Worm (Caenorhabditis elegans) whole organism, late embryonic: Measurements from ENCODE around the gene T26E4.3.
"Not testable (repeated sequence)": the region's sequence is repeated elsewhere in the genome, so short reads cannot be mapped to it uniquely, and the experiment has no call there.

Experiments used
- C08G9.2 ChIP-seq: sonication (generic microtip); optimal IDR thresholded peaks from 2 replicates; lab custom pipeline; 2016; ENCODE audit warnings: mild to moderate bottlenecking, missing genetic modification characterization, moderate library complexity, missing compliant biosample characterization
- C38D4.7 ChIP-seq: fragments of 200-800 bp; sonication (Bioruptor generic); optimal IDR thresholded peaks from 2 replicates; lab custom pipeline; 2018; ENCODE audit warnings: mild to moderate bottlenecking, missing genetic modification characterization, moderate library complexity, missing compliant biosample characterization
- F13H6.1 ChIP-seq: sonication (generic microtip); optimal IDR thresholded peaks from 2 replicates; lab custom pipeline; 2016; ENCODE audit warnings: missing genetic modification characterization, missing compliant biosample characterization
- K02D7.2 ChIP-seq: sonication (generic microtip); optimal IDR thresholded peaks from 2 replicates; lab custom pipeline; 2017; ENCODE audit warnings: mild to moderate bottlenecking, missing genetic modification characterization, missing compliant biosample characterization
- K09A11.1 ChIP-seq: sonication (generic microtip); optimal IDR thresholded peaks from 2 replicates; lab custom pipeline; 2017; ENCODE audit warnings: antibody characterized with exemption, mild to moderate bottlenecking, missing genetic modification characterization, missing compliant biosample characterization; ENCODE audit not compliant: insufficient read depth
- Y22D7AL.16 ChIP-seq: sonication (generic microtip); optimal IDR thresholded peaks from 2 replicates; lab custom pipeline; 2016; ENCODE audit warnings: missing genetic modification characterization, missing compliant biosample characterization
- ceh-18 ChIP-seq: sonication (generic microtip); optimal IDR thresholded peaks from 2 replicates; lab custom pipeline; 2016; ENCODE audit warnings: missing genetic modification characterization, missing compliant biosample characterization
- ceh-24 ChIP-seq: sonication (generic microtip); optimal IDR thresholded peaks from 2 replicates; lab custom pipeline; 2016; ENCODE audit warnings: mild to moderate bottlenecking, missing genetic modification characterization, missing compliant biosample characterization
- ceh-31 ChIP-seq: sonication (generic microtip); optimal IDR thresholded peaks from 2 replicates; lab custom pipeline; 2016; ENCODE audit warnings: missing genetic modification characterization, missing compliant biosample characterization
- ceh-48 ChIP-seq: sonication (generic microtip); optimal IDR thresholded peaks from 2 replicates; lab custom pipeline; 2016; ENCODE audit warnings: missing genetic modification characterization, inconsistent platforms, missing compliant biosample characterization
- ceh-6 ChIP-seq: fragments of 200-800 bp; sonication (Bioruptor generic); optimal IDR thresholded peaks from 2 replicates; lab custom pipeline; 2018; ENCODE audit warnings: mild to moderate bottlenecking, missing genetic modification characterization, missing compliant biosample characterization
- elt-4 ChIP-seq: sonication (generic microtip); optimal IDR thresholded peaks from 2 replicates; lab custom pipeline; 2016; ENCODE audit warnings: missing genetic modification characterization, missing compliant biosample characterization
- ets-4 ChIP-seq: sonication (generic microtip); optimal IDR thresholded peaks from 2 replicates; lab custom pipeline; 2016; ENCODE audit warnings: missing genetic modification characterization, missing compliant biosample characterization
- fkh-10 ChIP-seq: fragments of 150-350 bp; optimal IDR thresholded peaks from 2 replicates; lab custom pipeline; 2014; ENCODE audit warnings: missing biosample characterization, missing genetic modification reagents, missing genetic modification characterization
- fkh-6 ChIP-seq: sonication (generic microtip); optimal IDR thresholded peaks from 2 replicates; lab custom pipeline; 2016; ENCODE audit warnings: missing genetic modification characterization, missing compliant biosample characterization
- gmeb-2 ChIP-seq: sonication (generic microtip); optimal IDR thresholded peaks from 2 replicates; lab custom pipeline; 2016; ENCODE audit warnings: missing genetic modification characterization, inconsistent platforms, missing compliant biosample characterization
- hlh-13 ChIP-seq: fragments of 200-800 bp; sonication (Bioruptor generic); optimal IDR thresholded peaks from 2 replicates; lab custom pipeline; 2018; ENCODE audit warnings: mild to moderate bottlenecking, missing genetic modification characterization, missing compliant biosample characterization
- hlh-15 ChIP-seq: sonication (generic microtip); optimal IDR thresholded peaks from 2 replicates; lab custom pipeline; 2016; ENCODE audit warnings: missing genetic modification characterization, missing compliant biosample characterization
- hlh-6 ChIP-seq: sonication (generic microtip); optimal IDR thresholded peaks from 2 replicates; lab custom pipeline; 2016; ENCODE audit warnings: missing genotype, missing genetic modification characterization, missing compliant biosample characterization
- madf-2 ChIP-seq: sonication (generic microtip); optimal IDR thresholded peaks from 2 replicates; lab custom pipeline; 2017; ENCODE audit warnings: missing genetic modification characterization, missing compliant biosample characterization
- nhr-11 ChIP-seq: fragments of 150-350 bp; optimal IDR thresholded peaks from 2 replicates; lab custom pipeline; 2014; ENCODE audit warnings: missing biosample characterization, missing genetic modification characterization
- npax-4 ChIP-seq: sonication (generic microtip); optimal IDR thresholded peaks from 2 replicates; lab custom pipeline; 2016; ENCODE audit warnings: missing genetic modification characterization, missing compliant biosample characterization
- pat-9 ChIP-seq: fragments of 200-800 bp; sonication (Bioruptor generic); optimal IDR thresholded peaks from 2 replicates; lab custom pipeline; 2018; ENCODE audit warnings: mild to moderate bottlenecking, missing genetic modification characterization, moderate library complexity, missing compliant biosample characterization
- pha-2 ChIP-seq: sonication (generic microtip); optimal IDR thresholded peaks from 2 replicates; lab custom pipeline; 2017; ENCODE audit warnings: mild to moderate bottlenecking, missing genetic modification characterization, missing compliant biosample characterization
- pros-1 ChIP-seq: fragments of 150-350 bp; optimal IDR thresholded peaks from 2 replicates; lab custom pipeline; 2014; ENCODE audit warnings: missing biosample characterization, missing genetic modification reagents, missing genetic modification characterization
- sdc-2 ChIP-seq: sonication (generic microtip); optimal IDR thresholded peaks from 2 replicates; lab custom pipeline; 2016; ENCODE audit warnings: missing genotype, missing genetic modification characterization, missing compliant biosample characterization
- sox-4 ChIP-seq: sonication (generic microtip); optimal IDR thresholded peaks from 2 replicates; lab custom pipeline; 2017; ENCODE audit warnings: mild to moderate bottlenecking, missing genetic modification characterization, inconsistent platforms, missing compliant biosample characterization
- unc-86 ChIP-seq: sonication (generic microtip); optimal IDR thresholded peaks from 2 replicates; lab custom pipeline; 2016; ENCODE audit warnings: missing genetic modification characterization, missing compliant biosample characterization
- zip-5 ChIP-seq: sonication (generic microtip); optimal IDR thresholded peaks from 2 replicates; lab custom pipeline; 2016; ENCODE audit warnings: missing genetic modification characterization, missing compliant biosample characterization

T26E4.3 gene

ce11 chrV:15792409-15792808 lies 9.8 kb downstream of the T26E4.3 start, which contains the start of gene T26E4.4:
Gene T26E4.4 (minus strand): TSS chrV:15792509.
- no peak for TF ChIP-seq madf-2
- no peak for TF ChIP-seq nhr-11 (tag; lab: Kevin White, UChicago)

ce11 chrV:15793270-15793669 lies 10.7 kb downstream of the T26E4.3 start, which contains the start of gene T26E4.7:
Gene T26E4.7 (plus strand): TSS chrV:15793570.
- TF ChIP-seq sdc-2 (tag; lab: Kevin White, UChicago) (no peak), F13H6.1 (tag; lab: Kevin White, UChicago) (no peak), K09A11.1 (tag; lab: Kevin White, UChicago) (no peak), ceh-18 (tag; lab: Kevin White, UChicago) (no peak), unc-86 (tag; lab: Kevin White, UChicago) (no peak), gmeb-2 (tag; lab: Kevin White, UChicago) (no peak)

ce11 chrV:15796087-15796486 lies 13.5 kb downstream of the T26E4.3 start, which contains the start of gene nhr-223:
Gene nhr-223 (plus strand): TSS chrV:15796387.
- no peak for TF ChIP-seq gmeb-2 (tag; lab: Kevin White, UChicago)
- TF ChIP-seq pha-2 = no peak
- TF ChIP-seq hlh-15 (tag; lab: Kevin White, UChicago) = no peak
- TF ChIP-seq, all 69 proteins: peak for 0

- TF ChIP-seq C38D4.7 (GFP tag; lab: Kevin White, UChicago) (no peak), nhr-11 (tag; lab: Kevin White, UChicago) (no peak), ceh-24 (tag; lab: Kevin White, UChicago) (no peak), hlh-13 (GFP tag; lab: Kevin White, UChicago) (no peak), K09A11.1 (tag; lab: Kevin White, UChicago) (no peak), pat-9 (tag; lab: Kevin White, UChicago) (no peak), ceh-6 (no peak), ceh-48 (tag; lab: Kevin White, UChicago) (no peak), fkh-6 (tag; lab: Kevin White, UChicago) (no peak), ets-4 (no peak), C08G9.2 (tag; lab: Kevin White, UChicago) (no peak), sdc-2 (tag; lab: Kevin White, UChicago) (no peak), npax-4 (no peak), hlh-6 (no peak), ceh-18 (tag; lab: Kevin White, UChicago) (no peak), fkh-10 (GFP tag; lab: Kevin White, UChicago) (no peak), F13H6.1 (tag; lab: Kevin White, UChicago) (no peak), pros-1 (tag; lab: Kevin White, UChicago) (no peak), elt-4 (tag; lab: Kevin White, UChicago) (no peak), sox-4 (tag; lab: Kevin White, UChicago) (no peak)
- TF ChIP-seq, all 69 proteins: peak for 0
These were observed 15.5 kb downstream of the T26E4.3 start, which contains the start of gene T26E4.10 for ce11 chrV:15798108-15798507. Gene T26E4.10 (minus strand): TSS chrV:15798208.

- not testable (repeated sequence) for TF ChIP-seq ceh-24 (tag; lab: Kevin White, UChicago); sox-4 (tag; lab: Kevin White, UChicago); Y22D7AL.16
These were observed 20.0 kb downstream of the T26E4.3 start, which contains the start of gene T26E4.9 for ce11 chrV:15802623-15803022. Gene T26E4.9 (minus strand): TSS chrV:15802723.

ce11 chrV:15803079-15803478 lies 20.5 kb downstream of the T26E4.3 start, which contains the start of gene srd-27:
Gene srd-27 (plus strand): TSS chrV:15803379.
- not testable (repeated sequence) for TF ChIP-seq K02D7.2; pros-1 (tag; lab: Kevin White, UChicago); C08G9.2 (tag; lab: Kevin White, UChicago)

- not testable (repeated sequence) for TF ChIP-seq madf-2; zip-5; ceh-31 (tag; lab: Kevin White, UChicago)
These were observed 21.2 kb downstream of the T26E4.3 start, which contains the start of gene T26E4.18 for ce11 chrV:15803748-15804147. Gene T26E4.18 (minus strand): TSS chrV:15803848.
